Fruit fly (Drosophila melanogaster): ENCODE results near the gene CG44422.
A peak's percentile ranks its signal among the peaks of the same experiment; 100 is the strongest.

DNA sequence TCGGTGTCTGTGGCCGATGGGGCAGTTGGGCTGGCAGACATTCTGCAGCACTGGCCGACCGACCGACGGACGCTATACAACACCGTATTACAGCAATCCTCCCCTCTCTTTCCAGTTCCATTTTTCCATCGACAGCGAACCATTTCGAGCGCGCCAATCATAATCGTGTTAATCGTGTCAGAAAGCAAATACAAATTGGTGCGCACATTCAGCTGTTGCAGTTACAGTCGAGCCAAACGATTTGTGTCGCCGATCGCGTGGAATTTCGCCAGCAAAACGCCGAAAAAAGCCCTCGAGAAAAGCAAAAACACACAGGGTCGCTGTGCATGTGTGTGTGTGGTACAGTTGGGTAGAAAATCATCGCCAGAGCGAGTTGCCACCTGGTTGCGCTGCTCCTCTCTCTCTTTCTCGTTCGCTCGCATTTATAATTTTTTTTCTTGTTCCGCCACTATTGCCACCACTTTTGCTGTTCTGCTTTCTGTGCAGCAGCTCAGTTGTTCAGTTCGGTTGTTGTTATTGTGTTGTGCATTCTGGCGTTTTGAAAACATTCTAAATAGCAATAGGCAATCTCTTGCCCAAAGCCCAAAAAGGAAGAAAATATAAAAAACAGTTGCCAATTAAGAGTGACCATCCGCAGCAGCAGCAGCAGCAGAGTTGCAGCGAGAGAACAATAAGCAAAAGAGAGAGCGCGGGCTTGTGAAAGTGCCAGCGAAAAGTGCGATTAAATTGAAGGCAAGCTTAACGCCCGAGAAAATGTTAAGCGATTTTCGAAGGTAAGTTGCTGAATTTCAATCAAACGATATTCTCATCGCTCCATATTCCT lies 48.1 kb upstream of the CG44422 start, which contains the start of gene CG1737:
- no peak for TF ChIP-seq pan (optimal IDR thresholded peaks at IDR 0.05)
- no peak for TF ChIP-seq tai (GFP tag; optimal IDR thresholded peaks at IDR 0.05)
- TF ChIP-seq N (GFP tag; optimal IDR thresholded peaks at IDR 0.05) = no peak
- TF ChIP-seq Jra (GFP tag; optimal IDR thresholded peaks at IDR 0.05) = peak; percentile 10
- TF ChIP-seq h (GFP tag; optimal IDR thresholded peaks at IDR 0.05) = peak; percentile 58
- TF ChIP-seq Hr78 (GFP tag; optimal IDR thresholded peaks at IDR 0.05) = no peak
- TF ChIP-seq foxo (GFP tag; optimal IDR thresholded peaks at IDR 0.05) = peak in 1 of 2 experiments; percentile 54

All from whole organism, wandering third instar larva.